Fruit fly (Drosophila melanogaster): ENCODE measurements around the gene Gnmt.

dm6 chr3R:12697571-12698039 lies 23.2 kb downstream of the Gnmt start:
- TF ChIP-seq Myc (optimal IDR thresholded peaks at IDR 0.05) (no peak), h (optimal IDR thresholded peaks at IDR 0.05) (no peak), Sin3A (optimal IDR thresholded peaks at IDR 0.05) (no peak), insv (optimal IDR thresholded peaks at IDR 0.05) (no peak), ttk (optimal IDR thresholded peaks at IDR 0.05) (no peak), psq (optimal IDR thresholded peaks at IDR 0.05) (no peak)
